Fruit fly (Drosophila melanogaster) whole organism, embryonic: ENCODE results near the gene Lim3.
A peak's percentile ranks its signal among the peaks of the same experiment; 100 is the strongest.

Experiments used
- ATbp ChIP-seq: fragments of 200-800 bp; sonication (Bioruptor generic); optimal IDR thresholded peaks from 2 replicates; lab custom pipeline; 2017; ENCODE audit warnings: missing biosample characterization, mild to moderate bottlenecking, missing genetic modification characterization, missing genetic modification reagents
- Aef1 ChIP-seq: fragments of 200-800 bp; sonication (Bioruptor generic); IDR thresholded peaks from 3 replicates; pipeline ENCODE4 v1.3.6; 2022; ENCODE audit warnings: missing biosample characterization, missing genetic modification characterization
- Bdp1 ChIP-seq: fragments of 200-800 bp; sonication (Bioruptor generic); optimal IDR thresholded peaks from 3 replicates; lab custom pipeline; 2016; ENCODE audit warnings: missing biosample characterization, missing genetic modification characterization
- Blimp-1 ChIP-seq: fragments of 200-800 bp; sonication (Bioruptor generic); optimal IDR thresholded peaks from 3 replicates; lab custom pipeline; 2018; ENCODE audit warnings: missing biosample characterization, missing genetic modification characterization, mild to moderate bottlenecking, moderate library complexity, missing genetic modification reagents
- BtbVII ChIP-seq: fragments of 200-800 bp; sonication (Bioruptor generic); optimal IDR thresholded peaks from 3 replicates; lab custom pipeline; 2017; ENCODE audit warnings: missing biosample characterization, mild to moderate bottlenecking, missing genetic modification characterization
- Bteb2 ChIP-seq: fragments of 200-800 bp; sonication (Bioruptor generic); optimal IDR thresholded peaks from 2 replicates; lab custom pipeline; 2016; ENCODE audit warnings: missing biosample characterization, missing genetic modification characterization
- CG10267 ChIP-seq: fragments of 200-800 bp; sonication (Bioruptor generic); optimal IDR thresholded peaks from 2 replicates; lab custom pipeline; 2018; ENCODE audit warnings: missing biosample characterization, mild to moderate bottlenecking, missing genetic modification characterization, moderate library complexity
- CG10462 ChIP-seq: fragments of 200-800 bp; sonication (Bioruptor generic); optimal IDR thresholded peaks from 2 replicates; lab custom pipeline; 2016; ENCODE audit warnings: missing biosample characterization, missing genetic modification characterization
- CG12942 ChIP-seq: fragments of 200-800 bp; sonication (Bioruptor generic); optimal IDR thresholded peaks from 3 replicates; lab custom pipeline; 2016; ENCODE audit warnings: missing biosample characterization, missing genetic modification characterization
- CG14441 ChIP-seq: fragments of 200-800 bp; sonication (Bioruptor generic); IDR thresholded peaks from 2 replicates; pipeline ENCODE4 v1.3.6; 2022; ENCODE audit warnings: missing biosample characterization, missing genetic modification characterization
- CG1603 ChIP-seq: fragments of 200-800 bp; sonication (Bioruptor generic); optimal IDR thresholded peaks from 2 replicates; lab custom pipeline; 2019; ENCODE audit warnings: missing biosample characterization, mild to moderate bottlenecking, missing genetic modification characterization, moderate library complexity
- CG16813 ChIP-seq: fragments of 200-800 bp; sonication (Bioruptor generic); IDR thresholded peaks from 3 replicates; pipeline ENCODE4 v1.3.6; 2022; ENCODE audit warnings: missing biosample characterization, missing genetic modification characterization; ENCODE audit not compliant: partially characterized antibody
- CG17328 ChIP-seq: fragments of 200-800 bp; sonication (Bioruptor generic); IDR thresholded peaks from 2 replicates; pipeline ENCODE4 v1.3.6; 2022; ENCODE audit warnings: missing biosample characterization, missing genetic modification characterization
- CG1832 ChIP-seq: fragments of 200-800 bp; sonication (Bioruptor generic); optimal IDR thresholded peaks from 2 replicates; lab custom pipeline; 2017; ENCODE audit warnings: missing biosample characterization, mild to moderate bottlenecking, missing genetic modification characterization, inconsistent platforms
- CG18619 ChIP-seq: fragments of 200-800 bp; sonication (Bioruptor generic); optimal IDR thresholded peaks from 3 replicates; lab custom pipeline; 2017; ENCODE audit warnings: missing biosample characterization, mild to moderate bottlenecking, missing genetic modification characterization
- CG2116 ChIP-seq: fragments of 200-800 bp; sonication (Bioruptor generic); optimal IDR thresholded peaks from 3 replicates; lab custom pipeline; 2018; ENCODE audit warnings: missing biosample characterization, mild to moderate bottlenecking, missing genetic modification characterization
- CG30020 ChIP-seq: fragments of 200-800 bp; optimal IDR thresholded peaks from 2 replicates; lab custom pipeline; 2019; ENCODE audit warnings: missing biosample characterization, mild to moderate bottlenecking, missing genetic modification characterization, moderate library complexity
- CG32532 ChIP-seq: fragments of 200-800 bp; sonication (Bioruptor generic); IDR thresholded peaks from 2 replicates; pipeline ENCODE4 v1.3.6; 2022; ENCODE audit warnings: missing biosample characterization, missing genetic modification characterization
- CG33213 ChIP-seq: fragments of 200-800 bp; sonication (Bioruptor generic); optimal IDR thresholded peaks from 3 replicates; lab custom pipeline; 2016; ENCODE audit warnings: missing biosample characterization, missing genetic modification characterization
- CG6175 ChIP-seq: fragments of 200-800 bp; sonication (Bioruptor generic); IDR thresholded peaks from 3 replicates; pipeline ENCODE4 v1.3.6; 2022; ENCODE audit warnings: missing biosample characterization, missing genetic modification characterization
- CG9932 ChIP-seq: fragments of 200-800 bp; sonication (Bioruptor generic); IDR thresholded peaks from 2 replicates; pipeline ENCODE4 v1.3.6; 2022; ENCODE audit warnings: missing biosample characterization, missing genetic modification characterization
- Camta ChIP-seq: fragments of 200-800 bp; sonication (Bioruptor generic); optimal IDR thresholded peaks from 2 replicates; lab custom pipeline; 2016; ENCODE audit warnings: missing biosample characterization, missing genetic modification characterization
- Chrac-16 ChIP-seq: fragments of 200-800 bp; sonication (Bioruptor generic); optimal IDR thresholded peaks from 3 replicates; lab custom pipeline; 2016; ENCODE audit warnings: missing biosample characterization, missing genetic modification characterization
- D19A ChIP-seq: fragments of 200-800 bp; optimal IDR thresholded peaks from 3 replicates; lab custom pipeline; 2019; ENCODE audit warnings: missing biosample characterization, mild to moderate bottlenecking, missing genetic modification characterization, moderate library complexity
- HHEX ChIP-seq: fragments of 200-800 bp; sonication (Bioruptor generic); optimal IDR thresholded peaks from 3 replicates; lab custom pipeline; 2017; ENCODE audit warnings: missing biosample characterization, mild to moderate bottlenecking, missing genetic modification characterization, missing genetic modification reagents
- Hey ChIP-seq: fragments of 200-800 bp; sonication (Bioruptor generic); optimal IDR thresholded peaks from 3 replicates; lab custom pipeline; 2018; ENCODE audit warnings: missing biosample characterization, mild to moderate bottlenecking, missing genetic modification characterization
- Max ChIP-seq: fragments of 200-800 bp; sonication (Bioruptor generic); optimal IDR thresholded peaks from 2 replicates; lab custom pipeline; 2016; ENCODE audit warnings: missing biosample characterization, mild to moderate bottlenecking, missing genetic modification characterization
- Meics ChIP-seq: fragments of 200-800 bp; sonication (Bioruptor generic); optimal IDR thresholded peaks from 2 replicates; lab custom pipeline; 2017; ENCODE audit warnings: missing biosample characterization, mild to moderate bottlenecking, missing genetic modification characterization
- Mes4 ChIP-seq: fragments of 200-800 bp; sonication (Bioruptor generic); optimal IDR thresholded peaks from 2 replicates; lab custom pipeline; 2016; ENCODE audit warnings: missing biosample characterization, missing genetic modification characterization
- Sox100B ChIP-seq: fragments of 200-800 bp; sonication (Bioruptor generic); optimal IDR thresholded peaks from 3 replicates; lab custom pipeline; 2018; ENCODE audit warnings: missing biosample characterization, mild to moderate bottlenecking, missing genetic modification characterization
- Taf1 ChIP-seq: fragments of 200-800 bp; sonication (Bioruptor generic); IDR thresholded peaks from 2 replicates; pipeline ENCODE4 v1.3.6; 2022; ENCODE audit warnings: missing biosample characterization, missing genetic modification characterization
- Trl ChIP-seq, 3 experiments: fragments of >200 bp in 2 of 3; fragments of 200-800 bp in 1 of 3; sonication (Bioruptor generic) in 1 of 3; optimal IDR thresholded peaks; 2 replicates in 1 of 3; 3 replicates in 2 of 3; lab custom pipeline; 2016 to 2017; ENCODE audit warnings: missing biosample characterization in 1 of 3, missing genetic modification characterization in 1 of 3
- YL-1 ChIP-seq: fragments of 200-800 bp; sonication (Bioruptor generic); optimal IDR thresholded peaks from 3 replicates; lab custom pipeline; 2017; ENCODE audit warnings: missing biosample characterization, mild to moderate bottlenecking, missing genetic modification characterization
- bsh ChIP-seq, 2 experiments: fragments of 200-800 bp; sonication (Bioruptor generic); optimal IDR thresholded peaks; 2 replicates each; lab custom pipeline; 2017 to 2018; ENCODE audit warnings: mild to moderate bottlenecking in 2 of 2, missing biosample characterization in 2 of 2, missing genetic modification characterization in 2 of 2, moderate library complexity in 1 of 2
- ci ChIP-seq: fragments of 200-800 bp; sonication (Bioruptor generic); IDR thresholded peaks from 3 replicates; pipeline ENCODE4 v1.3.6; 2022; ENCODE audit warnings: missing biosample characterization, missing genetic modification characterization
- crc ChIP-seq: fragments of 200-800 bp; sonication (Bioruptor generic); optimal IDR thresholded peaks from 2 replicates; lab custom pipeline; 2016; ENCODE audit warnings: missing biosample characterization, missing genetic modification characterization
- dimm ChIP-seq: fragments of 200-800 bp; sonication (Bioruptor generic); IDR thresholded peaks from 2 replicates; pipeline ENCODE4 v1.3.6; 2022; ENCODE audit warnings: missing biosample characterization, missing genetic modification characterization
- gsb-n ChIP-seq: fragments of 200-800 bp; sonication (Bioruptor generic); optimal IDR thresholded peaks from 3 replicates; lab custom pipeline; 2018; ENCODE audit warnings: missing biosample characterization, mild to moderate bottlenecking, missing genetic modification characterization
- hbn ChIP-seq: fragments of 200-800 bp; sonication (Bioruptor generic); IDR thresholded peaks from 2 replicates; pipeline ENCODE4 v1.3.6; 2022; ENCODE audit warnings: missing biosample characterization, missing genetic modification characterization; ENCODE audit not compliant: partially characterized antibody
- lola ChIP-seq, 3 experiments: fragments of >200 bp in 2 of 3; fragments of 200-800 bp in 1 of 3; sonication (Bioruptor generic) in 1 of 3; optimal IDR thresholded peaks; 2 replicates each; lab custom pipeline; 2017 to 2019; ENCODE audit warnings: missing biosample characterization in 3 of 3, missing genetic modification characterization in 3 of 3, mild to moderate bottlenecking in 1 of 3, moderate library complexity in 1 of 3
- onecut ChIP-seq: fragments of 200-800 bp; sonication (Bioruptor generic); IDR thresholded peaks from 2 replicates; pipeline ENCODE4 v1.3.6; 2022; ENCODE audit warnings: missing biosample characterization, missing genetic modification characterization
- peb ChIP-seq: fragments of 200-800 bp; sonication (Bioruptor generic); IDR thresholded peaks from 2 replicates; pipeline ENCODE4 v1.3.6; 2022; ENCODE audit warnings: missing biosample characterization, missing genetic modification characterization
- salm ChIP-seq: fragments of 200-800 bp; sonication (Bioruptor generic); optimal IDR thresholded peaks from 2 replicates; lab custom pipeline; 2018; ENCODE audit warnings: missing biosample characterization, mild to moderate bottlenecking, missing genetic modification characterization
- seq ChIP-seq: fragments of 200-800 bp; sonication (Bioruptor generic); IDR thresholded peaks from 2 replicates; pipeline ENCODE4 v1.3.6; 2022; ENCODE audit warnings: missing biosample characterization, missing genetic modification characterization
- sna ChIP-seq: fragments of 200-800 bp; sonication (Bioruptor generic); IDR thresholded peaks from 2 replicates; pipeline ENCODE4 v1.3.6; 2022; ENCODE audit warnings: missing biosample characterization, missing genetic modification characterization; ENCODE audit not compliant: partially characterized antibody
- sob ChIP-seq: fragments of 200-800 bp; sonication (Bioruptor generic); IDR thresholded peaks from 2 replicates; pipeline ENCODE4 v1.3.6; 2022; ENCODE audit warnings: missing biosample characterization, missing genetic modification characterization
- sug ChIP-seq: fragments of 200-800 bp; optimal IDR thresholded peaks from 2 replicates; lab custom pipeline; 2019; ENCODE audit warnings: missing biosample characterization, mild to moderate bottlenecking, missing genetic modification characterization, moderate library complexity
- tio ChIP-seq: fragments of 200-800 bp; sonication (Bioruptor generic); optimal IDR thresholded peaks from 2 replicates; lab custom pipeline; 2017; ENCODE audit warnings: missing biosample characterization, missing genetic modification characterization, inconsistent platforms
- toy ChIP-seq: fragments of 200-800 bp; sonication (Bioruptor generic); IDR thresholded peaks from 2 replicates; pipeline ENCODE4 v1.3.6; 2022; ENCODE audit warnings: missing biosample characterization, missing genetic modification characterization
- trem ChIP-seq: fragments of 200-800 bp; optimal IDR thresholded peaks from 3 replicates; lab custom pipeline; 2019; ENCODE audit warnings: missing biosample characterization, mild to moderate bottlenecking, missing genetic modification characterization, moderate library complexity

The Lim3 gene

dm6 chr2L:19120984-19121383, 12.8 kb upstream of the Lim3 start (continued):
- peak; percentile 6 for TF ChIP-seq crc (GFP tag; lab: Kevin White, UChicago)
- 0 out of 2 replicates have a peak, but pooled peaks have one; percentile 46 for TF ChIP-seq sob (GFP tag; lab: Robert Waterston, UW)
- TF ChIP-seq sna (GFP tag; lab: Robert Waterston, UW) = no peak
- TF ChIP-seq ci (GFP tag; lab: Robert Waterston, UW) = peak; percentile 43; the same call in 1 of the 3 replicates
- TF ChIP-seq Hey = no peak
- TF ChIP-seq HHEX = peak; percentile 34
- TF ChIP-seq CG2116 (GFP tag; lab: Kevin White, UChicago) = peak; percentile 16
- TF ChIP-seq dimm = no peak; the same call in 1 of the 2 replicates
- no peak for TF ChIP-seq onecut (GFP tag; lab: Robert Waterston, UW)
- no peak for TF ChIP-seq Sox100B (GFP tag; lab: Kevin White, UChicago)
- peak; percentile 52 for TF ChIP-seq BtbVII
- TF ChIP-seq CG1832 (GFP tag; lab: Kevin White, UChicago) = no peak
- no peak for TF ChIP-seq sug (tag; lab: Kevin White, UChicago)
- TF ChIP-seq ATbp (GFP tag; lab: Kevin White, UChicago) = no peak
- peak; percentile 3 to 25 for TF ChIP-seq bsh (GFP tag; optimal IDR thresholded peaks at IDR 0.05; lab: Kevin White, UChicago)
- no peak for TF ChIP-seq peb (GFP tag; lab: Robert Waterston, UW)
- peak; percentile 21 for TF ChIP-seq Camta (GFP tag; lab: Kevin White, UChicago)
- no peak for TF ChIP-seq CG30020 (tag; lab: Kevin White, UChicago)
- no peak for TF ChIP-seq CG1603 (tag; lab: Kevin White, UChicago)
- peak; percentile 4 for TF ChIP-seq D19A (tag; lab: Kevin White, UChicago)
- no peak for TF ChIP-seq gsb-n (tag; lab: Kevin White, UChicago)
- no peak for TF ChIP-seq tio
- TF ChIP-seq Blimp-1 = peak; percentile 48
- no peak for TF ChIP-seq Trl (optimal IDR thresholded peaks at IDR 0.05; lab: Kevin White, UChicago)
- TF ChIP-seq Trl (GFP tag; optimal IDR thresholded peaks at IDR 0.05; lab: Kevin White, UChicago) = no peak
- TF ChIP-seq trem (tag; lab: Kevin White, UChicago) = no peak
- peak; percentile 60 for TF ChIP-seq Meics (GFP tag; lab: Kevin White, UChicago)
- no peak for TF ChIP-seq hbn (GFP tag; lab: Robert Waterston, UW)
- no peak for TF ChIP-seq CG6175 (GFP tag; lab: Robert Waterston, UW)
- no peak for TF ChIP-seq YL-1 (GFP tag; lab: Kevin White, UChicago)
- TF ChIP-seq CG10462 = no peak
- no peak for TF ChIP-seq CG33213 (GFP tag; lab: Kevin White, UChicago)
- peak; percentile 29 for TF ChIP-seq CG18619 (GFP tag; lab: Kevin White, UChicago)
- peak; percentile 50; the same call in 1 of the 2 replicates for TF ChIP-seq CG9932
- TF ChIP-seq Taf1 (GFP tag; lab: Robert Waterston, UW) = no peak
- no peak for TF ChIP-seq toy (GFP tag; lab: Robert Waterston, UW)
- TF ChIP-seq Aef1 = no peak
- TF ChIP-seq CG16813 (GFP tag; lab: Robert Waterston, UW) = no peak
- TF ChIP-seq CG32532 = peak; percentile 45; the same call in 1 of the 2 replicates
- TF ChIP-seq Mes4 (GFP tag; lab: Kevin White, UChicago) = no peak
- no peak for TF ChIP-seq lola (GFP tag; optimal IDR thresholded peaks at IDR 0.05; lab: Kevin White, UChicago)
- TF ChIP-seq CG10267 = no peak
- TF ChIP-seq Bdp1 (GFP tag; lab: Kevin White, UChicago) = no peak
- peak; percentile 26; the same call in 1 of the 2 replicates for TF ChIP-seq seq (GFP tag; lab: Robert Waterston, UW)
- no peak for TF ChIP-seq CG12942 (GFP tag; lab: Kevin White, UChicago)
- TF ChIP-seq salm (tag; lab: Kevin White, UChicago) = no peak
- no peak for TF ChIP-seq CG17328 (GFP tag; lab: Robert Waterston, UW)
- peak; percentile 9 for TF ChIP-seq Max (GFP tag; lab: Kevin White, UChicago)
- no peak for TF ChIP-seq Bteb2
- 0 out of 2 replicates have a peak, but pooled peaks have one; percentile 19 for TF ChIP-seq CG14441
- TF ChIP-seq Chrac-16 = no peak
